Worm (Caenorhabditis elegans): ENCODE results near the gene srxa-9.

DNA sequence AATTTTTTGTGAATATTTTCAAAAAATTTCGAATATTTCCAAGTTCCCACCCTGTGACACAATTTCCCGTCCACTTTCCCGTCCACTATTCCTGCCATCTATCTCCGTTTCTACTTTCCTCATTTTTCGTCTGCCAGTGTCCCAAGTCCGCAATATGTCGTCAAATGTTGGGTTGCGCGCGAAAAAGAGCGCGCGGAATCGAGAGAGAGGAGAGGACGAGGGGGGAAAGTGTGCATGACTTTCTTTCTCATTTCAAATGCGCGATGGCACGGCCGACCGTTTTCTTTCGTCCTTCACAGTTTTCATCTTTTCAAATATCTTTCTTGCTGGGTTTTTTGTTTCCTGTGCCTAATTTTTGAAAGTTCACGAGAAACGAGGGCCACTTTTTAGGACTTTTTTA, 21.8 kb upstream of the srxa-9 start:
- TF ChIP-seq lin-40 (tag; optimal IDR thresholded peaks at IDR 0.05) (no peak), aptf-2 (GFP tag; conservative IDR thresholded peaks at IDR 0.05) (no peak), Y79H2A.3 (GFP tag; conservative IDR thresholded peaks at IDR 0.05) (no peak), madf-3 (GFP tag; IDR thresholded peaks at IDR 0.05) (no peak), akir-1 (GFP tag; optimal IDR thresholded peaks at IDR 0.05) (no peak), nfya-1 (tag; optimal IDR thresholded peaks at IDR 0.05; ENCODE audit: borderline replicate concordance, insufficient read depth) (no peak), him-1 (tag; optimal IDR thresholded peaks at IDR 0.05) (no peak), lsy-27 (tag; optimal IDR thresholded peaks at IDR 0.05; ENCODE audit: borderline replicate concordance, insufficient read depth) (no peak), lir-1 (GFP tag; conservative IDR thresholded peaks at IDR 0.05) (no peak), let-526 (GFP tag; IDR thresholded peaks at IDR 0.05) (no peak), B0019.2 (GFP tag; conservative IDR thresholded peaks at IDR 0.05) (no peak), pha-4 (tag; optimal IDR thresholded peaks at IDR 0.05) (no peak)

Data from whole organism, young adult.